Fruit fly (Drosophila melanogaster) ovary, adult (tissue): ENCODE measurements around the gene CG31106.

Experiments
- CG17801 ChIP-seq: fragments of 200-800 bp; optimal IDR thresholded peaks from 2 replicates; lab custom pipeline; 2019; ENCODE audit warnings: missing biosample characterization, mild to moderate bottlenecking, missing genetic modification characterization, moderate library complexity; ENCODE audit not compliant: partially characterized antibody

The CG31106 gene

dm6 chr3R:25266751-25267150, 50.7 kb downstream of the CG31106 start:
- TF ChIP-seq CG17801 (GFP tag; lab: Kevin White, UChicago): no peak
